Fruit fly (Drosophila melanogaster): Measurements from ENCODE around the gene CG4829.

CG4829 gene

DNA sequence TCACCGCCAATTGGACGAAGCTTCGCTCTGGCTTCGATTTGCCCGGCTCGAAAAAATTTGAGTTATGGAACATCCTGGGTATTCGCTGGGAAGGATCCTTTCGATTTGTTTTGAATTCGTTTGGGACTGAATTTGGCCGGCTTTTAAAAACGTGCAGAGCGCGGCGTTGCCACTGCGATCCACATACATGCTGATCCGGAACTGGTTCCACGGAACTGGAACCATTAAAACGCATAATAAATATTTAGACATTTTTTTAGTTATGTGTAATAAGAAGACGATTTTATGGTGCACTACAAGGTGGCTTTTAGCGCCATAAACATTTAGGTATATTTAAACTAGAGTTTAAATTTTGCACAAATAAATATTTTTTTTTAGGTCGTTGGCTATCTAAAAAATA is 20.4 kb upstream of the CG4829 start, which contains the start of gene Rrp45:
TSS of gene Rrp45 (minus strand) at position 209 of the 400 bp plus-strand sequence.
- TF ChIP-seq Myc (optimal IDR thresholded peaks at IDR 0.05) = peak; percentile 26
- no peak for TF ChIP-seq tai (GFP tag; optimal IDR thresholded peaks at IDR 0.05)
- TF ChIP-seq woc (GFP tag; optimal IDR thresholded peaks at IDR 0.05) = peak; percentile 29

DNA sequence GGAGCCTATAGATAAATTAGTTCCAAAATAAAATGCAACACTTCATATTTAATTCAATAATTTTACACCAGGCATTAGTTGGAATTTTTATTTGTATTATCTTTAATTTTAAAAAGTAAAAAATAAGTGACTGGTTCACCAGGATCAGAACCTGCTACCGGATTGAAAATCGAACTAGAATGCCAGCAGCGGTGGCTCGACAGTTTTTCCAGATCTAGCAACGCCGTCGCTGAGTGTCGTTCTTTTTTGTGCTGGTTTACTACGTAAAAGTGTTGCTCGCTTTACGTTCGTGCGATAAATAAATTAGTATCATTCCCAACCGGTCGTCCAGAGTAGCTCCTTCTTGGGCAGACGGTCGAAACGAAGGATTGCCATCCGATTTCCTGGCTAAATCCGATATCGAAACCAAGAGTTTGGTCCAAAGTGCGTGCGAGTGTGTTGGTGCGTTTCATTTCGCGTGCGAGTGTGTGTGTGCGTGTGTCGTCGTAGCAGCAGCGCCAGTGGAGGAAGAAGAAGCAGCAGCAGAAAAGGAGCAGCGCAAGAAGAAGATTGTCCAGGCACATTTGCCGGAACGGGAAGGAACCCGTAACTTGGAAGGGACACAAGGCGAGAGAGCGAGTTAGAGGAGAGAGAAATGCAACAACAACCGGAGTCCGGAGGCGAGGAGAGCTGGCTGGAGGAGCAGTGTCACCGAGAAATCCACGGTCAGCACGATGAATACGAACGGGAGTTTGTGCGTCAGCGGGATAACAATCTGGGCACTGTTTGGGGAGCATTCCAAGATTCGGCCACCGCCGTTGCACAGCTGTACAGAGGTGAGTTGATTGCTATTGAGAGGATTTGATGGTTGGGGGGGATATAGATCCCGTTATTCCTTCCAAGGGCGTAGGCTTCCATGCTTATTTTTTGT is 19.3 kb upstream of the CG4829 start, which contains the start of gene CG4768:
TSS of gene CG4768 (plus strand) at position 200 of the 910 bp plus-strand sequence.
- TF ChIP-seq Sp1 (GFP tag; optimal IDR thresholded peaks at IDR 0.05) (peak; percentile 13), Rel (GFP tag; optimal IDR thresholded peaks at IDR 0.05) (no peak), Rel (tag; optimal IDR thresholded peaks at IDR 0.05) (peak; percentile 9), Jra (GFP tag; optimal IDR thresholded peaks at IDR 0.05) (no peak), woc (GFP tag; optimal IDR thresholded peaks at IDR 0.05) (peak; percentile 34), dsf (GFP tag; optimal IDR thresholded peaks at IDR 0.05; ENCODE audit: borderline replicate concordance) (no peak), fru (GFP tag; optimal IDR thresholded peaks at IDR 0.05) (no peak)

DNA sequence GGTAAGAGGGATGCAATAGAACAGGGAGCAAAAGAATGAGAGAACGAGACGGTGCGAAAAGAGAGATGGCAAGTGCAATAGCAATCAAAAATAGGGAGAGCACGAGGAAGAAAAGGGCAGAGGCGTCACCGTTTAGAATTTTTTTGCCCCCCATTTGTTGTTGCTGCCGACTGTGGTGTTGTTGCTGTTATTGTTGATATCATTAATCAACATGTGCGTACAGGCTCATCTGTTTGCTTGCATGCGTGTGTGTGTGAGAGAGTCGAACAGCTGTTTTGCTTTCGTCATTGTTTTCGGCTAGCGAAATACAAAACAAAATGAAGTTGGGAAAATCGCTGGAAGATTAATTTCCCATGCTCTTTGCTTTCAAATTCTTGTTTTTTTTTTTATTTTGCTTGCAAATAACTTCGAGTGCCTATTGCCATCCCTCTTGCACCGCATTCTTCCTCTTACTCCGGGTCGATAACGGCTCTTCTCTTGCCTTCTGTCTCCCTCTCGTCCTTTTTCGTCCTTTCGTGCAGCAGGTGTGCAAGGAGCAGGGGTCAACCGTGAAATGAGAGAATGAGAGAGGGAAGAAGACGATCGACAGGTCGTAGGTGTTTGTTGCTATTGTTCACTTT is 18.3 kb upstream of the CG4829 start:
- TF ChIP-seq Rel (GFP tag; optimal IDR thresholded peaks at IDR 0.05) (no peak), Rel (tag; optimal IDR thresholded peaks at IDR 0.05) (no peak), psq (GFP tag; optimal IDR thresholded peaks at IDR 0.05) (peak; percentile 55)

DNA sequence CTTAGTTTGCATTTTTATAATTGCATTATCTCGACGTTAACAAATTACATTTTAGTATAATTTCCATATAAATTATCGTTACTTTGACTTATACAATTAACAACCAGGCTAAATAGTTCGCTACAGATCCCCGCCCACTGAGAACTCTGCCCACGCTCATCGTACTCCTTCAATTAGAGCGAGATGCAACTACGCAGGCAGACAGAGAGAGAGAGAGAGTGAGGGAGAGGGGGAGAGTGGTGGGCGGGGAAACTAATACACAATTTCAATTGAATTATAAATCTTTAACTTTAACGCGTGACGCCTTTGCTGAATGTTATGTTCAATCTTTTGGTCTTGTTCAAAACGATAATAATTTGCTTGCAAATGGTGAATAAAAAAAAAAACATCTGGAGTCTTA is 13.3 kb upstream of the CG4829 start:
- TF ChIP-seq Hnf4 (GFP tag; optimal IDR thresholded peaks at IDR 0.05) (no peak), dsf (GFP tag; optimal IDR thresholded peaks at IDR 0.05; ENCODE audit: borderline replicate concordance) (no peak), h (GFP tag; optimal IDR thresholded peaks at IDR 0.05) (no peak), brk (GFP tag; optimal IDR thresholded peaks at IDR 0.05) (no peak), CG9705 (GFP tag; optimal IDR thresholded peaks at IDR 0.05) (no peak)

DNA sequence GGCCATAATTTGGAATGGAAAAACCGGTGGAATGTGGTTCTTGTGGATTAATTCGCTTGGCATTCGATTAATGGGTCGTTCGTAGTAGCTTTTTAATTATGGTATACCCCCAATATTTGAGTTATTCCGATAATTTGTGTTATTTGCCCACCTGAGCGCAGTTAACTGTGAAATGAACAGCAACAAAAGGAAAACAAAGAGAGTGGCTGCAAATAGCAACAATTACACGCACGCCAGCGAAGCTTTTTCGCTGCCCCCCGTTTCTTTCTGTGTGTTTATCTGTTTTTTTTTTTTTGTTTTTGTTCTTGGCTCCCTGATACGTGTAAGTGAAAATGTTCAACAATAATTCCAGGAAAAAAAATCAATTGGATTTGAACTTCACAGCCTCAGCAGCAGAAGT is 11.6 kb upstream of the CG4829 start:
- TF ChIP-seq GATAd (GFP tag; optimal IDR thresholded peaks at IDR 0.05) (no peak), Sp1 (GFP tag; optimal IDR thresholded peaks at IDR 0.05) (peak; percentile 13), sage (GFP tag; optimal IDR thresholded peaks at IDR 0.05) (no peak), Rel (GFP tag; optimal IDR thresholded peaks at IDR 0.05) (no peak), Rel (tag; optimal IDR thresholded peaks at IDR 0.05) (peak; percentile 72), fru (GFP tag; optimal IDR thresholded peaks at IDR 0.05) (peak; percentile 69), CG32264 (GFP tag; optimal IDR thresholded peaks at IDR 0.05) (peak; percentile 3), Myc (optimal IDR thresholded peaks at IDR 0.05) (no peak), h (GFP tag; optimal IDR thresholded peaks at IDR 0.05) (peak; percentile 27), Mio (GFP tag; optimal IDR thresholded peaks at IDR 0.05) (no peak), foxo (GFP tag; optimal IDR thresholded peaks at IDR 0.05) (peak in 1 of 2 experiments; percentile 17), dsf (GFP tag; optimal IDR thresholded peaks at IDR 0.05; ENCODE audit: borderline replicate concordance) (no peak), ey (GFP tag; optimal IDR thresholded peaks at IDR 0.05) (peak; percentile 1)

DNA sequence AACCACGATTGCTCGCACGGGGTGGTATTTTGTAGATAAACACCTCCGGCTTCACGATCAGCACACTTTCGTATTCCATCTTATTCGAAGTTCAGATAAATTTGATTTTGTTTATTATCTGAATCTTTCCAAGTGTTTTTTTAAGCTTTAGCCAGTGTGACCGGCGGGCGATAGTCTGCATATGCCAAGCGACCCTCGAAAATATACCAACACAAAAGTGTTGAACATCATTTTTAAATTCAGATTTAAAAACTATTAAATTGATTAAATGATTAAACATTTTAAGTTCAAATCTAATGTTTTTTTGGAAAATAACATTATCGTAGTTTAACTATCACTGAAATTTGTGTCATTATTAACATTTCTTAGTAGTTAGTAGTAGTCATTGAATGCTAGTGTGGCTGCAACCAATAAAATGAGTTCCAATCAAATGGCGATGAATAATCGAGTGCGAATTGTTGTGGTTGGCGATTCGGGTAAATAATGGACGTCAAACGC is 10.9 kb upstream of the CG4829 start, which contains the start of the genes CG9132 and CG4789:
TSS of gene CG9132 (minus strand) at position 181 of the 498 bp plus-strand sequence.
TSS of gene CG4789 (plus strand) at position 401 of the 498 bp plus-strand sequence.
- no peak for TF ChIP-seq rgr (GFP tag; optimal IDR thresholded peaks at IDR 0.05)
- no peak for TF ChIP-seq Rel (GFP tag; optimal IDR thresholded peaks at IDR 0.05)
- peak; percentile 11 for TF ChIP-seq Rel (tag; optimal IDR thresholded peaks at IDR 0.05)
- TF ChIP-seq sv (GFP tag; optimal IDR thresholded peaks at IDR 0.05) = no peak

DNA sequence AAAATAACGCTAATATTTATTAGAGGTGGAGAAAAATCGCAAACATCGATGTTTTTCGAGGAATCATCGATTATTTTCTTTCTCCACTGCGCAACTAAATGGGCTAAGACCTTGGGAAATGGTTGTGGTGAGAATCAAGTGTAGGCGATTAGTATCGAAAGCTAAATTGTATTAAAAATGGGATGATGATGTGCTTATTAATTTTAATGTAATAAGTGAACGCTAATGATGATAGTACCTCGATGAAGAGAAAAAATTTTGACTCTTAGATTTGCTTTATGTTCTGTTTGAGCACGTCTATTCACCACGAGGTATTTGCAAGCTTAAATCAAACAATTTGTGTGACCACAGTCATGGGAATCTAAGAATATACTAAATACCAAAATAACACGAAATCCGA is 8.2 kb upstream of the CG4829 start, which contains the start of the genes Rai1 and CG13005:
TSS of gene Rai1 (minus strand) at position 46 of the 400 bp plus-strand sequence.
TSS of gene CG13005 (plus strand) at position 352 of the 400 bp plus-strand sequence.
- no peak for TF ChIP-seq Abd-B (GFP tag; optimal IDR thresholded peaks at IDR 0.05)
- TF ChIP-seq Myc (optimal IDR thresholded peaks at IDR 0.05) = peak; percentile 67
